Worm (Caenorhabditis elegans) whole organism, L1 larva: ENCODE data around the gene str-82.
A peak's percentile ranks its signal among the peaks of the same experiment; 100 is the strongest.

Experiments used
- F16B12.6 ChIP-seq: fragments of 150-350 bp; optimal IDR thresholded peaks from 2 replicates; lab custom pipeline; 2014; ENCODE audit warnings: missing biosample characterization, missing genetic modification characterization
- Y116A8C.19 ChIP-seq: sonication (generic microtip); optimal IDR thresholded peaks from 2 replicates; lab custom pipeline; 2016; ENCODE audit warnings: missing compliant biosample characterization, missing genetic modification characterization, borderline replicate concordance
- alr-1 ChIP-seq: fragments of 200-800 bp; sonication (Bioruptor generic); optimal IDR thresholded peaks from 2 replicates; lab custom pipeline; 2018; ENCODE audit warnings: borderline replicate concordance, mild to moderate bottlenecking, missing genetic modification characterization, missing compliant biosample characterization
- ama-1 ChIP-seq: fragments of 150-350 bp; optimal IDR thresholded peaks from 2 replicates; lab custom pipeline; 2014
- blmp-1 ChIP-seq: fragments of 150-350 bp; optimal IDR thresholded peaks from 2 replicates; lab custom pipeline; 2014; ENCODE audit warnings: missing biosample characterization, missing genetic modification characterization
- ceh-63 ChIP-seq: fragments of 200-800 bp; sonication (Bioruptor generic); optimal IDR thresholded peaks from 2 replicates; lab custom pipeline; 2018; ENCODE audit warnings: mild to moderate bottlenecking, missing genetic modification characterization, missing compliant biosample characterization
- ceh-90 ChIP-seq: sonication (generic microtip); optimal IDR thresholded peaks from 2 replicates; lab custom pipeline; 2016; ENCODE audit warnings: missing genetic modification characterization, missing compliant biosample characterization
- efl-1 ChIP-seq, 4 experiments: fragments of 150-350 bp; optimal IDR thresholded peaks in 3 of 4; peaks in 1 of 4; 1 replicate in 1 of 4; 2 replicates in 3 of 4; lab custom pipeline; 2014; ENCODE audit warnings: missing biosample characterization in 2 of 4, missing genetic modification characterization in 2 of 4, missing genetic modification reagents in 2 of 4
- efl-3 ChIP-seq: fragments of 200-800 bp; sonication (Bioruptor generic); optimal IDR thresholded peaks from 2 replicates; lab custom pipeline; 2018; ENCODE audit warnings: mild to moderate bottlenecking, missing genetic modification characterization, missing compliant biosample characterization
- egl-13 ChIP-seq: sonication (generic microtip); optimal IDR thresholded peaks from 2 replicates; lab custom pipeline; 2016; ENCODE audit warnings: missing genotype, missing genetic modification reagents, missing genetic modification characterization, missing compliant biosample characterization
- elt-2 ChIP-seq: sonication (generic microtip); optimal IDR thresholded peaks from 2 replicates; lab custom pipeline; 2016; ENCODE audit warnings: missing genetic modification characterization, mild to moderate bottlenecking, inconsistent platforms, missing compliant biosample characterization, missing genetic modification reagents
- elt-3 ChIP-seq, 6 experiments: fragments of 150-350 bp in 1 of 6; sonication (generic microtip); optimal IDR thresholded peaks; 2 replicates each; lab custom pipeline; 2017 to 2018; ENCODE audit warnings: missing biosample characterization in 6 of 6, missing genetic modification characterization in 6 of 6, inconsistent platforms in 1 of 6
- ets-5 ChIP-seq: fragments of 200-800 bp; sonication (Bioruptor generic); IDR thresholded peaks from 2 replicates; pipeline ENCODE4 v1.3.6; 2022; ENCODE audit warnings: missing genetic modification characterization, missing compliant biosample characterization
- fkh-8 ChIP-seq: sonication (generic microtip); optimal IDR thresholded peaks from 2 replicates; lab custom pipeline; 2016; ENCODE audit warnings: mild to moderate bottlenecking, missing genetic modification characterization, missing compliant biosample characterization
- fos-1 ChIP-seq: fragments of 150-350 bp; optimal IDR thresholded peaks from 2 replicates; lab custom pipeline; 2014; ENCODE audit warnings: missing biosample characterization, missing genetic modification characterization
- grh-1 ChIP-seq: fragments of 200-800 bp; sonication (Bioruptor generic); IDR thresholded peaks from 2 replicates; pipeline ENCODE4 v1.3.6; 2022; ENCODE audit warnings: missing genetic modification reagents, missing genetic modification characterization, missing compliant biosample characterization
- hpl-2 ChIP-seq: fragments of 150-350 bp; optimal IDR thresholded peaks from 2 replicates; lab custom pipeline; 2014; ENCODE audit warnings: missing biosample characterization, missing genetic modification reagents, missing genetic modification characterization
- irx-1 ChIP-seq: sonication (generic microtip); optimal IDR thresholded peaks from 2 replicates; lab custom pipeline; 2016; ENCODE audit warnings: missing genetic modification characterization, missing compliant biosample characterization
- jun-1 ChIP-seq: fragments of 150-350 bp; optimal IDR thresholded peaks from 2 replicates; lab custom pipeline; 2014; ENCODE audit warnings: missing biosample characterization, missing genetic modification reagents, missing genetic modification characterization
- lin-13 ChIP-seq: fragments of 150-350 bp; optimal IDR thresholded peaks from 2 replicates; lab custom pipeline; 2014; ENCODE audit warnings: missing biosample characterization, missing genetic modification reagents, missing genetic modification characterization
- lin-14 ChIP-seq: fragments of 200-800 bp; sonication (Bioruptor generic); optimal IDR thresholded peaks from 2 replicates; lab custom pipeline; 2018; ENCODE audit warnings: mild to moderate bottlenecking, missing genetic modification characterization, moderate library complexity, missing compliant biosample characterization
- lin-15B ChIP-seq: fragments of 150-350 bp; sonication (generic microtip); optimal IDR thresholded peaks from 3 replicates; lab custom pipeline; 2014; ENCODE audit warnings: missing biosample characterization, missing genetic modification characterization
- lin-35 ChIP-seq, 2 experiments: fragments of 150-350 bp; optimal IDR thresholded peaks; 2 replicates each; lab custom pipeline; 2014; ENCODE audit warnings: missing biosample characterization in 2 of 2, missing genetic modification characterization in 2 of 2, missing genetic modification reagents in 2 of 2
- mep-1 ChIP-seq: fragments of 150-350 bp; optimal IDR thresholded peaks from 2 replicates; lab custom pipeline; 2014; ENCODE audit warnings: missing biosample characterization, missing genetic modification characterization
- nhr-12 ChIP-seq: sonication (generic microtip); optimal IDR thresholded peaks from 2 replicates; lab custom pipeline; 2017; ENCODE audit warnings: missing biosample characterization, missing genetic modification characterization
- nhr-19 ChIP-seq: fragments of 200-800 bp; sonication (Bioruptor generic); conservative IDR thresholded peaks from 2 replicates; pipeline ENCODE4 v1.3.6; 2022; ENCODE audit warnings: missing genetic modification characterization, missing compliant biosample characterization
- nhr-20 ChIP-seq: sonication (generic microtip); optimal IDR thresholded peaks from 2 replicates; lab custom pipeline; 2016; ENCODE audit warnings: mild to moderate bottlenecking, missing genetic modification characterization, missing compliant biosample characterization
- nhr-71 ChIP-seq: sonication (generic microtip); optimal IDR thresholded peaks from 2 replicates; lab custom pipeline; 2016; ENCODE audit warnings: mild to moderate bottlenecking, missing genetic modification characterization, moderate library complexity, missing compliant biosample characterization
- nhr-76 ChIP-seq: sonication (generic microtip); optimal IDR thresholded peaks from 2 replicates; lab custom pipeline; 2017; ENCODE audit warnings: missing biosample characterization, missing genetic modification characterization
- nhr-85 ChIP-seq: sonication (generic microtip); peaks from one replicate; lab custom pipeline; 2016; ENCODE audit warnings: missing genetic modification characterization, inconsistent platforms, missing compliant biosample characterization
- nhr-90 ChIP-seq: sonication (generic microtip); optimal IDR thresholded peaks from 2 replicates; lab custom pipeline; 2016; ENCODE audit warnings: mild to moderate bottlenecking, missing genetic modification characterization, missing compliant biosample characterization; ENCODE audit not compliant: poor library complexity
- pax-3 ChIP-seq: fragments of 200-800 bp; sonication (Bioruptor generic); optimal IDR thresholded peaks from 2 replicates; lab custom pipeline; 2018; ENCODE audit warnings: mild to moderate bottlenecking, missing genetic modification characterization, moderate library complexity, missing compliant biosample characterization
- snpc-4 ChIP-seq: fragments of 150-350 bp; optimal IDR thresholded peaks from 2 replicates; lab custom pipeline; 2014; ENCODE audit warnings: missing biosample characterization, missing genetic modification characterization
- snu-23 ChIP-seq: sonication (generic microtip); optimal IDR thresholded peaks from 2 replicates; lab custom pipeline; 2016; ENCODE audit warnings: missing genetic modification characterization, missing compliant biosample characterization
- sox-4 ChIP-seq: sonication (generic microtip); optimal IDR thresholded peaks from 2 replicates; lab custom pipeline; 2016; ENCODE audit warnings: missing genetic modification characterization, missing compliant biosample characterization
- swsn-7 ChIP-seq: sonication (generic microtip); optimal IDR thresholded peaks from 2 replicates; lab custom pipeline; 2016; ENCODE audit warnings: missing genetic modification characterization, missing compliant biosample characterization
- unc-130 ChIP-seq: fragments of 150-350 bp; optimal IDR thresholded peaks from 2 replicates; lab custom pipeline; 2017; ENCODE audit warnings: missing biosample characterization, missing genetic modification characterization, inconsistent platforms
- unc-86 ChIP-seq: sonication (generic microtip); optimal IDR thresholded peaks from 2 replicates; lab custom pipeline; 2016; ENCODE audit warnings: missing genetic modification characterization, missing compliant biosample characterization
- vab-15 ChIP-seq: sonication (generic microtip); optimal IDR thresholded peaks from 2 replicates; lab custom pipeline; 2017; ENCODE audit warnings: missing genotype, mild to moderate bottlenecking, missing genetic modification characterization, missing compliant biosample characterization
- xbp-1 ChIP-seq: sonication (generic microtip); optimal IDR thresholded peaks from 2 replicates; lab custom pipeline; 2016; ENCODE audit warnings: missing genetic modification characterization, missing compliant biosample characterization
- zag-1 ChIP-seq: fragments of 150-350 bp; optimal IDR thresholded peaks from 2 replicates; lab custom pipeline; 2014; ENCODE audit warnings: missing biosample characterization, missing genetic modification characterization
- zip-4 ChIP-seq: fragments of 200-800 bp; sonication (Bioruptor generic); optimal IDR thresholded peaks from 2 replicates; lab custom pipeline; 2018; ENCODE audit warnings: mild to moderate bottlenecking, missing genetic modification characterization, moderate library complexity, missing compliant biosample characterization

Gene str-82

ce11 chrV:3957608-3958007 lies 16.9 kb upstream of the str-82 start, which contains the start of gene cyp-34A5:
Gene cyp-34A5 (minus strand): TSS chrV:3957708.
- TF ChIP-seq nhr-20 (peak; percentile 30), unc-130 (no peak), swsn-7 (tag; lab: Kevin White, UChicago) (no peak)

- no peak for TF ChIP-seq elt-2 (tag; lab: Kevin White, UChicago)
- no peak for TF ChIP-seq unc-86 (tag; lab: Kevin White, UChicago)
- no peak for TF ChIP-seq nhr-12 (tag; lab: Kevin White, UChicago)
- TF ChIP-seq vab-15: no peak
- no peak for TF ChIP-seq snpc-4 (tag; lab: Kevin White, UChicago)
- TF ChIP-seq zag-1 (tag; lab: Kevin White, UChicago): no peak
- no peak for TF ChIP-seq irx-1
- TF ChIP-seq nhr-85 (tag; lab: Kevin White, UChicago): no peak
- no peak for TF ChIP-seq egl-13 (tag; lab: Kevin White, UChicago)
- no peak for TF ChIP-seq xbp-1 (tag; lab: Kevin White, UChicago)
- TF ChIP-seq grh-1 (GFP tag; lab: Robert Waterston, UW): no peak
- no peak for TF ChIP-seq zip-4 (GFP tag; lab: Kevin White, UChicago)
- no peak for TF ChIP-seq ceh-63 (GFP tag; lab: Kevin White, UChicago)
- TF ChIP-seq nhr-19 (GFP tag; lab: Robert Waterston, UW): no peak
- TF ChIP-seq ets-5 (GFP tag; lab: Robert Waterston, UW): no peak
- no peak for TF ChIP-seq F16B12.6 (tag; lab: Kevin White, UChicago)
- TF ChIP-seq lin-13 (GFP tag; lab: Kevin White, UChicago): no peak
- no peak for TF ChIP-seq fos-1 (tag; lab: Kevin White, UChicago)
- no peak for TF ChIP-seq fkh-8
- TF ChIP-seq, all 84 proteins: peak for 0
These were observed 13.2 kb upstream of the str-82 start, which contains the start of gene cyp-34A6 for ce11 chrV:3961235-3961634. Gene cyp-34A6 (minus strand): TSS chrV:3961335.

ce11 chrV:3963715-3964114 lies 10.7 kb upstream of the str-82 start, which contains the start of gene cyp-34A7:
Gene cyp-34A7 (minus strand): TSS chrV:3963815.
- TF ChIP-seq unc-130 (no peak), pax-3 (no peak), Y116A8C.19 (tag; lab: Kevin White, UChicago) (no peak), efl-3 (no peak), jun-1 (tag; lab: Kevin White, UChicago) (no peak), lin-14 (no peak)

ce11 chrV:3967762-3968161 lies 6.7 kb upstream of the str-82 start, which contains the start of gene cyp-34A8:
Gene cyp-34A8 (minus strand): TSS chrV:3967823.
- peak; percentile 73 for TF ChIP-seq blmp-1 (tag; lab: Kevin White, UChicago)
- TF ChIP-seq efl-1 (optimal IDR thresholded peaks at IDR 0.05; lab: Kevin White, UChicago): no peak
- peak in 1 of 2 experiments; percentile 68 for TF ChIP-seq efl-1 (GFP tag; optimal IDR thresholded peaks at IDR 0.05 in 1 of 2; lab: Kevin White, UChicago)
- no peak for TF ChIP-seq irx-1
- no peak for TF ChIP-seq nhr-76 (tag; lab: Kevin White, UChicago)
- no peak for TF ChIP-seq sox-4 (tag; lab: Kevin White, UChicago)
- TF ChIP-seq nhr-20: peak; percentile 74
- TF ChIP-seq fos-1 (tag; lab: Kevin White, UChicago): no peak
- no peak for TF ChIP-seq lin-15B (tag; lab: Kevin White, UChicago)
- TF ChIP-seq lin-35 (GFP tag; optimal IDR thresholded peaks at IDR 0.05; lab: Kevin White, UChicago): peak in 1 of 2 experiments; percentile 6
- TF ChIP-seq elt-3 (tag; optimal IDR thresholded peaks at IDR 0.05; lab: Kevin White, UChicago): peak in 2 of 6 experiments; percentile 6 to 38
- no peak for TF ChIP-seq alr-1 (tag; lab: Kevin White, UChicago)
- no peak for TF ChIP-seq ama-1 (lab: Kevin White, UChicago)
- no peak for TF ChIP-seq hpl-2 (GFP tag; lab: Kevin White, UChicago)
- peak; percentile 15 for TF ChIP-seq nhr-90 (tag; lab: Kevin White, UChicago)
- TF ChIP-seq lin-14: peak; percentile 62
- peak; percentile 27 for TF ChIP-seq snu-23
- TF ChIP-seq ceh-90 (tag; lab: Kevin White, UChicago): no peak
- TF ChIP-seq zip-4 (GFP tag; lab: Kevin White, UChicago): no peak
- TF ChIP-seq nhr-71 (tag; lab: Kevin White, UChicago): peak; percentile 29
- TF ChIP-seq mep-1 (tag; lab: Kevin White, UChicago): peak; percentile 38
